Worm (Caenorhabditis elegans) whole organism, midembryonic: ENCODE measurements around the gene msa-1.

ENCODE experiments used
- T22C8.4 ChIP-seq: fragments of 200-800 bp; sonication (Bioruptor generic); IDR thresholded peaks from 2 replicates; pipeline ENCODE4 v1.3.6; 2022; ENCODE audit warnings: missing genetic modification characterization, missing compliant biosample characterization
- cog-1 ChIP-seq: sonication (generic microtip); optimal IDR thresholded peaks from 2 replicates; lab custom pipeline; 2016; ENCODE audit warnings: missing genetic modification characterization, missing compliant biosample characterization
- flt-1 ChIP-seq: fragments of 200-800 bp; sonication (Bioruptor generic); IDR thresholded peaks from 2 replicates; pipeline ENCODE4 v1.3.6; 2022; ENCODE audit warnings: missing genetic modification characterization, missing compliant biosample characterization
- klf-2 ChIP-seq: fragments of 200-800 bp; sonication (Bioruptor generic); conservative IDR thresholded peaks from 2 replicates; pipeline ENCODE4 v1.3.6; 2022; ENCODE audit warnings: missing genetic modification reagents, missing genetic modification characterization, missing compliant biosample characterization
- med-1 ChIP-seq: sonication (generic microtip); optimal IDR thresholded peaks from 2 replicates; lab custom pipeline; 2017; ENCODE audit warnings: missing genetic modification characterization, mild to moderate bottlenecking, missing compliant biosample characterization, antibody characterized with exemption, missing genetic modification reagents; ENCODE audit not compliant: insufficient read depth
- ref-1 ChIP-seq: fragments of 200-800 bp; sonication (Bioruptor generic); conservative IDR thresholded peaks from 2 replicates; pipeline ENCODE4 v1.3.6; 2022; ENCODE audit warnings: missing genetic modification reagents, missing genetic modification characterization, missing compliant biosample characterization
- tab-1 ChIP-seq: fragments of 200-800 bp; sonication (Bioruptor generic); IDR thresholded peaks from 2 replicates; pipeline ENCODE4 v1.3.6; 2022; ENCODE audit warnings: missing genetic modification characterization, missing compliant biosample characterization
- ztf-23 ChIP-seq: fragments of 200-800 bp; sonication (Bioruptor generic); IDR thresholded peaks from 2 replicates; pipeline ENCODE4 v1.3.6; 2022; ENCODE audit warnings: missing genetic modification reagents, missing genetic modification characterization, missing compliant biosample characterization
- ztf-29 ChIP-seq: fragments of 200-800 bp; sonication (Bioruptor generic); IDR thresholded peaks from 2 replicates; pipeline ENCODE4 v1.3.6; 2022; ENCODE audit warnings: missing genetic modification reagents, missing genetic modification characterization, missing compliant biosample characterization

msa-1 gene

ce11 chrIV:9107464-9107863 lies 19.1 kb downstream of the msa-1 start:
- no peak for TF ChIP-seq med-1
- no peak for TF ChIP-seq klf-2
- TF ChIP-seq cog-1 (tag; lab: Kevin White, UChicago) = peak; percentile 58
- TF ChIP-seq ztf-23 (GFP tag; lab: Robert Waterston, UW) = 0 out of 2 replicates have a peak, but pooled peaks have one; percentile 45
- TF ChIP-seq tab-1 = no peak
- peak; percentile 44; the same call in 1 of the 2 replicates for TF ChIP-seq T22C8.4 (GFP tag; lab: Robert Waterston, UW)
- no peak for TF ChIP-seq ztf-29
- TF ChIP-seq ref-1 (GFP tag; lab: Robert Waterston, UW) = no peak
- 0 out of 2 replicates have a peak, but pooled peaks have one; percentile 18 for TF ChIP-seq flt-1 (GFP tag; lab: Robert Waterston, UW)

- TF ChIP-seq flt-1 (GFP tag; lab: Robert Waterston, UW) (no peak), klf-2 (no peak), med-1 (no peak), ref-1 (GFP tag; lab: Robert Waterston, UW) (no peak), tab-1 (no peak), T22C8.4 (GFP tag; lab: Robert Waterston, UW) (no peak), ztf-23 (GFP tag; lab: Robert Waterston, UW) (no peak), cog-1 (tag; lab: Kevin White, UChicago) (no peak), ztf-29 (no peak)
These were observed 20.2 kb downstream of the msa-1 start, which contains the start of gene aly-1 for ce11 chrIV:9108631-9109030. Gene aly-1 (plus strand): TSS chrIV:9108931.

- TF ChIP-seq ztf-23 (GFP tag; lab: Robert Waterston, UW) (no peak), klf-2 (no peak), flt-1 (GFP tag; lab: Robert Waterston, UW) (no peak), ztf-29 (no peak), T22C8.4 (GFP tag; lab: Robert Waterston, UW) (no peak)
These were observed 23.6 kb downstream of the msa-1 start for ce11 chrIV:9112019-9112418.

- TF ChIP-seq ztf-23 (GFP tag; lab: Robert Waterston, UW) (no peak), klf-2 (no peak), ztf-29 (no peak), ref-1 (GFP tag; lab: Robert Waterston, UW) (no peak), tab-1 (no peak), flt-1 (GFP tag; lab: Robert Waterston, UW) (no peak), cog-1 (tag; lab: Kevin White, UChicago) (no peak), med-1 (no peak), T22C8.4 (GFP tag; lab: Robert Waterston, UW) (no peak)
These were observed 25.7 kb downstream of the msa-1 start for ce11 chrIV:9114078-9114477.

- TF ChIP-seq ztf-23 (GFP tag; lab: Robert Waterston, UW) (no peak), cog-1 (tag; lab: Kevin White, UChicago) (no peak), T22C8.4 (GFP tag; lab: Robert Waterston, UW) (no peak), ztf-29 (no peak), ref-1 (GFP tag; lab: Robert Waterston, UW) (no peak), med-1 (no peak), flt-1 (GFP tag; lab: Robert Waterston, UW) (no peak), tab-1 (no peak), klf-2 (no peak)
These were observed 28.1 kb downstream of the msa-1 start for ce11 chrIV:9116452-9116851.

- TF ChIP-seq flt-1 (GFP tag; lab: Robert Waterston, UW) = no peak
- no peak for TF ChIP-seq cog-1 (tag; lab: Kevin White, UChicago)
- no peak for TF ChIP-seq T22C8.4 (GFP tag; lab: Robert Waterston, UW)
- TF ChIP-seq klf-2 = no peak
- TF ChIP-seq med-1 = no peak
- TF ChIP-seq ztf-23 (GFP tag; lab: Robert Waterston, UW) = no peak
- no peak for TF ChIP-seq ztf-29
- no peak for TF ChIP-seq ref-1 (GFP tag; lab: Robert Waterston, UW)
- no peak for TF ChIP-seq tab-1
These were observed 29.3 kb downstream of the msa-1 start for ce11 chrIV:9117700-9118099.

- TF ChIP-seq ref-1 (GFP tag; lab: Robert Waterston, UW) = no peak
- no peak for TF ChIP-seq med-1
- no peak for TF ChIP-seq ztf-23 (GFP tag; lab: Robert Waterston, UW)
- TF ChIP-seq klf-2 = no peak
- no peak for TF ChIP-seq T22C8.4 (GFP tag; lab: Robert Waterston, UW)
- no peak for TF ChIP-seq tab-1
- no peak for TF ChIP-seq cog-1 (tag; lab: Kevin White, UChicago)
- TF ChIP-seq ztf-29 = no peak
- TF ChIP-seq flt-1 (GFP tag; lab: Robert Waterston, UW) = no peak
These were observed 30.0 kb downstream of the msa-1 start for ce11 chrIV:9118348-9118747.

ce11 chrIV:9118792-9119191 lies 30.4 kb downstream of the msa-1 start, which contains the start of gene nrfl-1:
Gene nrfl-1 (plus strand): TSS chrIV:9119092.
- TF ChIP-seq med-1 (no peak), cog-1 (tag; lab: Kevin White, UChicago) (no peak), tab-1 (no peak), ztf-29 (no peak), flt-1 (GFP tag; lab: Robert Waterston, UW) (no peak), klf-2 (no peak), ref-1 (GFP tag; lab: Robert Waterston, UW) (no peak), T22C8.4 (GFP tag; lab: Robert Waterston, UW) (no peak), ztf-23 (GFP tag; lab: Robert Waterston, UW) (no peak)

ce11 chrIV:9120220-9120619 lies 31.8 kb downstream of the msa-1 start:
- TF ChIP-seq ztf-29 (no peak), ztf-23 (GFP tag; lab: Robert Waterston, UW) (no peak), T22C8.4 (GFP tag; lab: Robert Waterston, UW) (no peak), flt-1 (GFP tag; lab: Robert Waterston, UW) (no peak), med-1 (no peak), klf-2 (no peak), tab-1 (no peak), ref-1 (GFP tag; lab: Robert Waterston, UW) (no peak), cog-1 (tag; lab: Kevin White, UChicago) (no peak)

ce11 chrIV:9121545-9121944 lies 33.2 kb downstream of the msa-1 start:
- TF ChIP-seq flt-1 (GFP tag; lab: Robert Waterston, UW) = no peak
- TF ChIP-seq med-1 = no peak
- no peak for TF ChIP-seq cog-1 (tag; lab: Kevin White, UChicago)
